Worm (Caenorhabditis elegans): Measurements from ENCODE around the gene spp-31.

spp-31 gene

ce11 chrIV:1388079-1388478 lies 18.3 kb upstream of the spp-31 start (continued):
- TF ChIP-seq tra-1 (GFP tag; IDR thresholded peaks at IDR 0.05): peak; percentile 79
- no peak for TF ChIP-seq saeg-2 (GFP tag; IDR thresholded peaks at IDR 0.05)
- peak; percentile 47; the same call in 1 of the 2 replicates for TF ChIP-seq set-16 (GFP tag; IDR thresholded peaks at IDR 0.05)
- TF ChIP-seq vab-7 (GFP tag; IDR thresholded peaks at IDR 0.05): peak; percentile 83
- TF ChIP-seq arid-1 (GFP tag; conservative IDR thresholded peaks at IDR 0.05): peak; percentile 64
- peak; percentile 38 for TF ChIP-seq dve-1 (tag; optimal IDR thresholded peaks at IDR 0.05; ENCODE audit: insufficient read depth)
- peak; percentile 5 for TF ChIP-seq Y5F2A.4 (GFP tag; optimal IDR thresholded peaks at IDR 0.05)
- TF ChIP-seq rbr-2 (tag; optimal IDR thresholded peaks at IDR 0.05): peak; percentile 48
- TF ChIP-seq ctbp-1 (GFP tag; IDR thresholded peaks at IDR 0.05): peak; percentile 48; the same call in 1 of the 2 replicates
- peak; percentile 80 for TF ChIP-seq madf-9 (GFP tag; conservative IDR thresholded peaks at IDR 0.05)
- peak; percentile 56 for TF ChIP-seq mes-2 (tag; optimal IDR thresholded peaks at IDR 0.05; ENCODE audit: poor library complexity, severe bottlenecking)
- TF ChIP-seq hif-1 (tag; optimal IDR thresholded peaks at IDR 0.05): no peak
- peak; percentile 65 for TF ChIP-seq lin-38 (GFP tag; IDR thresholded peaks at IDR 0.05)
- TF ChIP-seq duxl-1 (tag; optimal IDR thresholded peaks at IDR 0.05; ENCODE audit: poor library complexity): peak; percentile 54
- peak; percentile 36 for TF ChIP-seq nhr-102 (tag; optimal IDR thresholded peaks at IDR 0.05)
- TF ChIP-seq mep-1 (tag; optimal IDR thresholded peaks at IDR 0.05): peak; percentile 69
- TF ChIP-seq T20F7.1 (GFP tag; optimal IDR thresholded peaks at IDR 0.05): no peak
- peak; percentile 85 for TF ChIP-seq egl-43 (GFP tag; IDR thresholded peaks at IDR 0.05)
- no peak for TF ChIP-seq ceh-20 (GFP tag; IDR thresholded peaks at IDR 0.05)
- peak; percentile 61 to 81; a peak in 2 of 4 replicates for TF ChIP-seq madf-5 (GFP tag; IDR thresholded peaks at IDR 0.05)
- TF ChIP-seq ZK337.2 (GFP tag; IDR thresholded peaks at IDR 0.05): peak; percentile 38; the same call in 1 of the 2 replicates

DNA sequence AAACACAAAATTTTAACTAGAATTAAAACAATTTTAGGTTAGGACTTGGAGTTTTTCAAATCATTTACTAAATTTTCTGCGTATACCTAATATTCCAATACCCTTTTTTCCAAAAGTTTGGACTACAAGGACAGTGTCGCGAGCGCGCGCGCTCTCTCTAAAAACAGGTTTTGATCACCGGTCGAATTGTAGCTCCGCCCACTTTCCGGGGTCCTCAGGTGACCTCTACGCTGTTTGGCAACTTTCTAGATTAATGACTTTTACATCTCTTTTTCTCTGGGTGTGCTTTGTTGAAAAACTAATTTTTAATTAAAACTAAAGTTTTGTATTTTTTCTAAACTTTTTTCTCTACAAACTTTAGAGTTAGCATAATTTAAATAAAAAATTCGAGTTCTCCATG lies 17.3 kb upstream of the spp-31 start:
- TF ChIP-seq nhr-41 (GFP tag; IDR thresholded peaks at IDR 0.05): no peak
- TF ChIP-seq hlh-30 (tag; optimal IDR thresholded peaks at IDR 0.05; ENCODE audit: insufficient read depth): peak; percentile 47
- no peak for TF ChIP-seq fos-1 (tag; optimal IDR thresholded peaks at IDR 0.05)
- TF ChIP-seq sdz-12 (GFP tag; optimal IDR thresholded peaks at IDR 0.05): no peak
- peak in 1 of 2 experiments; percentile 6 for TF ChIP-seq mdl-1 (tag; optimal IDR thresholded peaks at IDR 0.05)
- no peak for TF ChIP-seq ceh-62 (tag; optimal IDR thresholded peaks at IDR 0.05)
- TF ChIP-seq F10B5.3 (tag; optimal IDR thresholded peaks at IDR 0.05): no peak
- no peak for TF ChIP-seq pqm-1 (tag; optimal IDR thresholded peaks at IDR 0.05)
- TF ChIP-seq nhr-28 (tag; optimal IDR thresholded peaks at IDR 0.05): peak; percentile 21

- TF ChIP-seq hlh-11 (tag; optimal IDR thresholded peaks at IDR 0.05): peak; percentile 39
- no peak for TF ChIP-seq daf-19 (GFP tag; conservative IDR thresholded peaks at IDR 0.05)
- no peak for TF ChIP-seq F10B5.3 (tag; optimal IDR thresholded peaks at IDR 0.05)
- no peak for TF ChIP-seq nhr-6 (tag; optimal IDR thresholded peaks at IDR 0.05)
- peak; percentile 32 for TF ChIP-seq dve-1 (tag; optimal IDR thresholded peaks at IDR 0.05; ENCODE audit: insufficient read depth)
- no peak for TF ChIP-seq ceh-32 (tag; optimal IDR thresholded peaks at IDR 0.05; ENCODE audit: poor library complexity)
- no peak for TF ChIP-seq F49E8.2 (tag; optimal IDR thresholded peaks at IDR 0.05; ENCODE audit: borderline replicate concordance)
- no peak for TF ChIP-seq lir-3 (tag; optimal IDR thresholded peaks at IDR 0.05)
- no peak for TF ChIP-seq aly-2 (tag; optimal IDR thresholded peaks at IDR 0.05)
- TF ChIP-seq nhr-41 (GFP tag; IDR thresholded peaks at IDR 0.05): peak; percentile 62; the same call in 1 of the 2 replicates
- TF ChIP-seq unc-130 (GFP tag; optimal IDR thresholded peaks at IDR 0.05): no peak
- TF ChIP-seq lin-29 (GFP tag; IDR thresholded peaks at IDR 0.05): no peak
- TF ChIP-seq hif-1 (tag; optimal IDR thresholded peaks at IDR 0.05): no peak
- TF ChIP-seq fkh-10 (GFP tag; optimal IDR thresholded peaks at IDR 0.05): no peak
- TF ChIP-seq nhr-10 (tag; optimal IDR thresholded peaks at IDR 0.05): no peak
- TF ChIP-seq ces-1 (GFP tag; optimal IDR thresholded peaks at IDR 0.05): no peak
- no peak for TF ChIP-seq nhr-237 (tag; optimal IDR thresholded peaks at IDR 0.05)
- TF ChIP-seq dpl-1 (GFP tag; optimal IDR thresholded peaks at IDR 0.05): no peak
- no peak for TF ChIP-seq nhr-11 (tag; optimal IDR thresholded peaks at IDR 0.05)
- TF ChIP-seq aha-1 (tag): peak; percentile 26
- TF ChIP-seq spr-1 (tag; optimal IDR thresholded peaks at IDR 0.05): no peak
- TF ChIP-seq nhr-48 (tag; optimal IDR thresholded peaks at IDR 0.05): no peak
- no peak for TF ChIP-seq gei-8 (GFP tag; optimal IDR thresholded peaks at IDR 0.05)
Observed at ce11 chrIV:1389599-1389998, 16.8 kb upstream of the spp-31 start.
